Fruit fly (Drosophila melanogaster): ENCODE data around the gene nAChRbeta2.

Gene nAChRbeta2

dm6 chr3R:24564191-24564798 lies 49.4 kb upstream of the nAChRbeta2 start (continued):
- TF ChIP-seq tup (GFP tag; optimal IDR thresholded peaks at IDR 0.05) (no peak), Poxn (GFP tag; IDR thresholded peaks at IDR 0.05) (no peak), bcd (GFP tag; optimal IDR thresholded peaks at IDR 0.05) (no peak), CG4404 (GFP tag; IDR thresholded peaks at IDR 0.05) (no peak), CG42726 (GFP tag; IDR thresholded peaks at IDR 0.05; ENCODE audit: partially characterized antibody) (no peak), D (optimal IDR thresholded peaks at IDR 0.05) (no peak), D (GFP tag; optimal IDR thresholded peaks at IDR 0.05) (no peak), CG7357 (GFP tag; IDR thresholded peaks at IDR 0.05) (no peak), CG34376 (GFP tag; optimal IDR thresholded peaks at IDR 0.05) (peak; percentile 73), Hr51 (GFP tag; optimal IDR thresholded peaks at IDR 0.05) (no peak), sqz (GFP tag; optimal IDR thresholded peaks at IDR 0.05) (no peak), twi (tag; optimal IDR thresholded peaks at IDR 0.05) (no peak), chn (GFP tag; optimal IDR thresholded peaks at IDR 0.05) (no peak), Mrtf (GFP tag; IDR thresholded peaks at IDR 0.05) (no peak), CG34422 (GFP tag; IDR thresholded peaks at IDR 0.05) (no peak), mirr (GFP tag; optimal IDR thresholded peaks at IDR 0.05) (peak; percentile 92), zfh2 (GFP tag; optimal IDR thresholded peaks at IDR 0.05) (no peak), CG13123 (GFP tag; optimal IDR thresholded peaks at IDR 0.05) (no peak), CG6654 (GFP tag; optimal IDR thresholded peaks at IDR 0.05) (no peak), CG10654 (GFP tag; optimal IDR thresholded peaks at IDR 0.05) (no peak), CG4424 (GFP tag; optimal IDR thresholded peaks at IDR 0.05) (no peak), CG12769 (tag; optimal IDR thresholded peaks at IDR 0.05) (peak; percentile 77), CG1233 (GFP tag; optimal IDR thresholded peaks at IDR 0.05) (peak; percentile 2), D19B (GFP tag; optimal IDR thresholded peaks at IDR 0.05) (peak; percentile 3), CG7556 (GFP tag; optimal IDR thresholded peaks at IDR 0.05) (no peak), CG13624 (GFP tag; optimal IDR thresholded peaks at IDR 0.05) (no peak), CG13894 (tag; optimal IDR thresholded peaks at IDR 0.05) (peak; percentile 42), gro (GFP tag; optimal IDR thresholded peaks at IDR 0.05) (peak; percentile 7), sug (tag; optimal IDR thresholded peaks at IDR 0.05) (peak; percentile 83), grn (GFP tag; optimal IDR thresholded peaks at IDR 0.05) (peak; percentile 95), CG15073 (GFP tag; optimal IDR thresholded peaks at IDR 0.05) (no peak), CG32772 (GFP tag; IDR thresholded peaks at IDR 0.05) (no peak), BtbVII (GFP tag; optimal IDR thresholded peaks at IDR 0.05) (no peak), CG8281 (tag; optimal IDR thresholded peaks at IDR 0.05) (no peak), corto (GFP tag; optimal IDR thresholded peaks at IDR 0.05) (no peak), Rfx (GFP tag; IDR thresholded peaks at IDR 0.05) (0 out of 2 replicates have a peak, but pooled peaks have one; percentile 13), Med (GFP tag) (peak; percentile 76), CG3281 (GFP tag; optimal IDR thresholded peaks at IDR 0.05) (peak; percentile 28), CG1529 (GFP tag; optimal IDR thresholded peaks at IDR 0.05) (no peak)

- TF ChIP-seq CG32767 (GFP tag; IDR thresholded peaks at IDR 0.05) (no peak), row (GFP tag; IDR thresholded peaks at IDR 0.05) (no peak), Dad (GFP tag; optimal IDR thresholded peaks at IDR 0.05) (no peak), CG1233 (GFP tag; optimal IDR thresholded peaks at IDR 0.05) (no peak), exex (tag; optimal IDR thresholded peaks at IDR 0.05) (peak; percentile 77), onecut (GFP tag; IDR thresholded peaks at IDR 0.05) (no peak), usp (GFP tag; optimal IDR thresholded peaks at IDR 0.05) (no peak), cwo (GFP tag; optimal IDR thresholded peaks at IDR 0.05) (peak; percentile 90), CG34376 (GFP tag; optimal IDR thresholded peaks at IDR 0.05) (peak; percentile 63), dmrt11E (tag; optimal IDR thresholded peaks at IDR 0.05) (no peak), tin (GFP tag; optimal IDR thresholded peaks at IDR 0.05) (no peak), CG18599 (GFP tag; optimal IDR thresholded peaks at IDR 0.05) (no peak), crol (GFP tag; IDR thresholded peaks at IDR 0.05) (0 out of 2 replicates have a peak, but pooled peaks have one; percentile 20), slp2 (GFP tag; optimal IDR thresholded peaks at IDR 0.05) (no peak)
These were observed 48.3 kb upstream of the nAChRbeta2 start for dm6 chr3R:24563039-24563825.
